Worm (Caenorhabditis elegans) whole organism, late embryonic: ENCODE data around the gene srh-275.

ENCODE experiments used
- C38D4.7 ChIP-seq: fragments of 200-800 bp; sonication (Bioruptor generic); optimal IDR thresholded peaks from 2 replicates; lab custom pipeline; 2018; ENCODE audit warnings: mild to moderate bottlenecking, missing genetic modification characterization, moderate library complexity, missing compliant biosample characterization
- ceh-9 ChIP-seq: sonication (generic microtip); optimal IDR thresholded peaks from 2 replicates; lab custom pipeline; 2016; ENCODE audit warnings: mild to moderate bottlenecking, missing genetic modification characterization, inconsistent platforms, missing compliant biosample characterization
- elt-2 ChIP-seq: sonication (generic microtip); optimal IDR thresholded peaks from 2 replicates; lab custom pipeline; 2016; ENCODE audit warnings: missing genetic modification reagents, missing genetic modification characterization, missing compliant biosample characterization
- elt-4 ChIP-seq: sonication (generic microtip); optimal IDR thresholded peaks from 2 replicates; lab custom pipeline; 2016; ENCODE audit warnings: missing genetic modification characterization, missing compliant biosample characterization
- fkh-10 ChIP-seq: fragments of 150-350 bp; optimal IDR thresholded peaks from 2 replicates; lab custom pipeline; 2014; ENCODE audit warnings: missing biosample characterization, missing genetic modification reagents, missing genetic modification characterization
- gmeb-2 ChIP-seq: sonication (generic microtip); optimal IDR thresholded peaks from 2 replicates; lab custom pipeline; 2016; ENCODE audit warnings: missing genetic modification characterization, inconsistent platforms, missing compliant biosample characterization
- madf-2 ChIP-seq: sonication (generic microtip); optimal IDR thresholded peaks from 2 replicates; lab custom pipeline; 2017; ENCODE audit warnings: missing genetic modification characterization, missing compliant biosample characterization
- nhr-11 ChIP-seq: fragments of 150-350 bp; optimal IDR thresholded peaks from 2 replicates; lab custom pipeline; 2014; ENCODE audit warnings: missing biosample characterization, missing genetic modification characterization
- tbx-2 ChIP-seq: sonication (generic microtip); optimal IDR thresholded peaks from 2 replicates; lab custom pipeline; 2016; ENCODE audit warnings: missing genetic modification characterization, missing compliant biosample characterization
- tbx-7 ChIP-seq: sonication (generic microtip); optimal IDR thresholded peaks from 2 replicates; lab custom pipeline; 2016; ENCODE audit warnings: missing genotype, missing genetic modification characterization, missing compliant biosample characterization
- unc-86 ChIP-seq: sonication (generic microtip); optimal IDR thresholded peaks from 2 replicates; lab custom pipeline; 2016; ENCODE audit warnings: missing genetic modification characterization, missing compliant biosample characterization

- TF ChIP-seq unc-86, result no peak
- no peak for TF ChIP-seq ceh-9 (tag; lab: Kevin White, UChicago)
- no peak for TF ChIP-seq gmeb-2 (tag; lab: Kevin White, UChicago)
- TF ChIP-seq fkh-10 (GFP tag; lab: Kevin White, UChicago), result no peak
- TF ChIP-seq tbx-2 (tag; lab: Kevin White, UChicago), result no peak
- no peak for TF ChIP-seq tbx-7 (tag; lab: Kevin White, UChicago)
- TF ChIP-seq madf-2, result no peak
- TF ChIP-seq nhr-11 (tag; lab: Kevin White, UChicago), result no peak
- no peak for TF ChIP-seq elt-4 (tag; lab: Kevin White, UChicago)
- no peak for TF ChIP-seq elt-2 (tag; lab: Kevin White, UChicago)
- TF ChIP-seq C38D4.7, result no peak
These were observed 35.0 kb downstream of the srh-275 start, which contains the start of gene C02H6.3 for ce11 chrV:7387755-7388154.
